Worm (Caenorhabditis elegans): ENCODE measurements around the gene ins-32.

DNA sequence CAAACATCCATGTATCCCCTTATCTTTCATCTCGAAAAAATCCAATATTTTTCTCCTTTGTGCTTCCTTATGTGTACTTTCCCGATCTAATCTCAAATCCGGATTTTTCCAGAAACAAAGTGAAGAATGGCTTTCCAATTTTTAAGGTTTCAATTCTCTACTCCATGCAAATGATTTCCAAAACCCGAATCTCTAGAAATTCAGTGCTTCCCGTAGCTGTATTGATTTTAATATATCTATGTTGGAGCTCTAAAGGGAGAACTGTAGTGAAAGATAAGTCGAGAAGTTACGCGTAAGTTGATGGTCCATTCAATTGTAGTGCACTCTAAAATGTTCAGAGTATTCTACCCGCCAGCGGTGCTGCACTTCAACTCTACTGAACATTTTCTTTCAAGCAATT is 36.4 kb upstream of the ins-32 start, which contains the start of gene C17A2.4:
- no peak for TF ChIP-seq egl-44 (GFP tag; IDR thresholded peaks at IDR 0.05)
- TF ChIP-seq snpc-1.1 (tag; optimal IDR thresholded peaks at IDR 0.05; ENCODE audit: insufficient read depth), result no peak
- TF ChIP-seq snpc-3.4 (tag; optimal IDR thresholded peaks at IDR 0.05), result no peak
- no peak for TF ChIP-seq ceh-58 (GFP tag; IDR thresholded peaks at IDR 0.05)
- TF ChIP-seq ceh-91 (GFP tag; IDR thresholded peaks at IDR 0.05), result no peak
- no peak for TF ChIP-seq him-1 (tag; optimal IDR thresholded peaks at IDR 0.05)
- no peak for TF ChIP-seq F22D6.2 (tag; optimal IDR thresholded peaks at IDR 0.05)
- TF ChIP-seq pha-4 (tag; optimal IDR thresholded peaks at IDR 0.05), result no peak
- no peak for TF ChIP-seq unc-62 (GFP tag; optimal IDR thresholded peaks at IDR 0.05)
- TF ChIP-seq hrde-1 (tag; optimal IDR thresholded peaks at IDR 0.05; ENCODE audit: borderline replicate concordance), result no peak
- TF ChIP-seq madf-8 (GFP tag; conservative IDR thresholded peaks at IDR 0.05), result no peak
- no peak for TF ChIP-seq Y53G8AR.9 (GFP tag; conservative IDR thresholded peaks at IDR 0.05)
- TF ChIP-seq ceh-79 (tag; optimal IDR thresholded peaks at IDR 0.05), result no peak

Data from whole organism, young adult.